Fruit fly (Drosophila melanogaster): ENCODE measurements around the gene sloth2.

dm6 chrX:6993350-6993749, 17.8 kb upstream of the sloth2 start, which contains the start of gene Inx7:
- TF ChIP-seq CG3032 (tag; optimal IDR thresholded peaks at IDR 0.05) (no peak), Hr38 (GFP tag; optimal IDR thresholded peaks at IDR 0.05) (no peak), salr (GFP tag; optimal IDR thresholded peaks at IDR 0.05) (no peak), Eip78C (GFP tag) (no peak), Sox102F (GFP tag; optimal IDR thresholded peaks at IDR 0.05) (no peak), Sox15 (GFP tag; optimal IDR thresholded peaks at IDR 0.05) (no peak), Blimp-1 (GFP tag; optimal IDR thresholded peaks at IDR 0.05) (no peak), acj6 (GFP tag; optimal IDR thresholded peaks at IDR 0.05) (no peak), CG16779 (tag; optimal IDR thresholded peaks at IDR 0.05) (no peak), achi (GFP tag; optimal IDR thresholded peaks at IDR 0.05) (no peak)
